Worm (Caenorhabditis elegans): ENCODE data around the gene snx-17.

Gene snx-17

ce11 chrX:13162351-13163038 lies 40.4 kb upstream of the snx-17 start:
- TF ChIP-seq pqm-1 (tag; optimal IDR thresholded peaks at IDR 0.05) (peak; percentile 47), nhr-28 (tag; optimal IDR thresholded peaks at IDR 0.05) (peak; percentile 77), php-3 (GFP tag; IDR thresholded peaks at IDR 0.05) (peak; percentile 94), zfp-2 (tag; optimal IDR thresholded peaks at IDR 0.05) (no peak), madf-9 (GFP tag; conservative IDR thresholded peaks at IDR 0.05) (no peak), aha-1 (tag) (no peak), ceh-32 (tag; optimal IDR thresholded peaks at IDR 0.05; ENCODE audit: poor library complexity) (no peak), daf-16 (GFP tag; optimal IDR thresholded peaks at IDR 0.05) (no peak), daf-16 (tag; optimal IDR thresholded peaks at IDR 0.05) (peak; percentile 66), dmd-6 (GFP tag; IDR thresholded peaks at IDR 0.05) (peak; percentile 45; the same call in 1 of the 2 replicates), hlh-30 (tag; optimal IDR thresholded peaks at IDR 0.05; ENCODE audit: insufficient read depth) (peak; percentile 31)

- TF ChIP-seq F26F4.8 (GFP tag; conservative IDR thresholded peaks at IDR 0.05) (no peak), nhr-28 (tag; optimal IDR thresholded peaks at IDR 0.05) (peak; percentile 19), zip-2 (tag; optimal IDR thresholded peaks at IDR 0.05) (no peak)
These were observed 39.7 kb upstream of the snx-17 start for ce11 chrX:13161778-13162177.

- TF ChIP-seq D1046.2 (GFP tag; IDR thresholded peaks at IDR 0.05), result no peak
- no peak for TF ChIP-seq zag-1 (tag; optimal IDR thresholded peaks at IDR 0.05)
- 0 out of 2 replicates have a peak, but pooled peaks have one; percentile 13 for TF ChIP-seq dmd-6 (GFP tag; IDR thresholded peaks at IDR 0.05)
- no peak for TF ChIP-seq Y75B8A.6 (GFP tag; IDR thresholded peaks at IDR 0.05)
- peak in 1 of 2 experiments; percentile 13 for TF ChIP-seq unc-62 (GFP tag; optimal IDR thresholded peaks at IDR 0.05 in 1 of 2)
- TF ChIP-seq unc-62 (tag; optimal IDR thresholded peaks at IDR 0.05), result no peak
- TF ChIP-seq madf-5 (GFP tag; IDR thresholded peaks at IDR 0.05), result no peak
- TF ChIP-seq R02D3.7 (tag; optimal IDR thresholded peaks at IDR 0.05), result no peak
- TF ChIP-seq snpc-4 (tag; optimal IDR thresholded peaks at IDR 0.05), result no peak
- no peak for TF ChIP-seq dmd-8 (GFP tag; IDR thresholded peaks at IDR 0.05)
- TF ChIP-seq ceh-32 (tag; optimal IDR thresholded peaks at IDR 0.05; ENCODE audit: poor library complexity), result no peak
- no peak for TF ChIP-seq nhr-48 (tag; optimal IDR thresholded peaks at IDR 0.05)
- TF ChIP-seq ces-1 (GFP tag; optimal IDR thresholded peaks at IDR 0.05), result no peak
- TF ChIP-seq zip-11 (GFP tag; IDR thresholded peaks at IDR 0.05), result no peak
- TF ChIP-seq egl-27 (tag; optimal IDR thresholded peaks at IDR 0.05), result no peak
- TF ChIP-seq arid-1 (GFP tag; conservative IDR thresholded peaks at IDR 0.05), result no peak
- TF ChIP-seq mes-2 (tag; optimal IDR thresholded peaks at IDR 0.05; ENCODE audit: poor library complexity, severe bottlenecking), result no peak
- no peak for TF ChIP-seq lir-3 (tag; optimal IDR thresholded peaks at IDR 0.05)
- 0 out of 2 replicates have a peak, but pooled peaks have one; percentile 15 for TF ChIP-seq tra-1 (GFP tag; IDR thresholded peaks at IDR 0.05)
- TF ChIP-seq nhr-111 (GFP tag; optimal IDR thresholded peaks at IDR 0.05), result no peak
- TF ChIP-seq ceh-28 (tag; optimal IDR thresholded peaks at IDR 0.05), result no peak
- no peak for TF ChIP-seq daf-16 (GFP tag; optimal IDR thresholded peaks at IDR 0.05)
- peak; percentile 75 for TF ChIP-seq daf-16 (tag; optimal IDR thresholded peaks at IDR 0.05)
- TF ChIP-seq ceh-20 (GFP tag; IDR thresholded peaks at IDR 0.05), result no peak
- TF ChIP-seq rbr-2 (tag; optimal IDR thresholded peaks at IDR 0.05), result no peak
- TF ChIP-seq unc-130 (GFP tag; optimal IDR thresholded peaks at IDR 0.05), result no peak
- no peak for TF ChIP-seq nhr-102 (tag; optimal IDR thresholded peaks at IDR 0.05)
- TF ChIP-seq dpl-1 (GFP tag; optimal IDR thresholded peaks at IDR 0.05), result no peak
- peak; percentile 32 for TF ChIP-seq nhr-28 (tag; optimal IDR thresholded peaks at IDR 0.05)
- no peak for TF ChIP-seq T26A8.4 (GFP tag; IDR thresholded peaks at IDR 0.05)
- TF ChIP-seq nhr-237 (tag; optimal IDR thresholded peaks at IDR 0.05), result no peak
- TF ChIP-seq nhr-11 (tag; optimal IDR thresholded peaks at IDR 0.05), result no peak
These were observed 37.8 kb upstream of the snx-17 start for ce11 chrX:13159890-13160289.
